Fruit fly (Drosophila melanogaster) whole organism, embryonic: Measurements from ENCODE around the gene stac.

Experiments used
- Abd-B ChIP-seq: fragments of 200-800 bp; sonication (Bioruptor generic); optimal IDR thresholded peaks from 2 replicates; lab custom pipeline; 2018; ENCODE audit warnings: missing biosample characterization, mild to moderate bottlenecking, missing genetic modification characterization, moderate library complexity
- Asciz ChIP-seq: fragments of 200-800 bp; sonication (Bioruptor generic); optimal IDR thresholded peaks from 2 replicates; lab custom pipeline; 2017; ENCODE audit warnings: missing biosample characterization, mild to moderate bottlenecking, missing genetic modification characterization, missing genetic modification reagents
- C15 ChIP-seq: fragments of 200-800 bp; sonication (Bioruptor generic); IDR thresholded peaks from 3 replicates; pipeline ENCODE4 v1.3.6; 2022; ENCODE audit warnings: missing biosample characterization, missing genetic modification characterization
- CG10431 ChIP-seq: fragments of 200-800 bp; sonication (Bioruptor generic); optimal IDR thresholded peaks from 3 replicates; lab custom pipeline; 2018; ENCODE audit warnings: missing biosample characterization, mild to moderate bottlenecking, missing genetic modification characterization
- CG10462 ChIP-seq: fragments of 200-800 bp; sonication (Bioruptor generic); optimal IDR thresholded peaks from 2 replicates; lab custom pipeline; 2016; ENCODE audit warnings: missing biosample characterization, missing genetic modification characterization
- CG11398 ChIP-seq: fragments of 200-800 bp; sonication (Bioruptor generic); optimal IDR thresholded peaks from 2 replicates; lab custom pipeline; 2016; ENCODE audit warnings: missing biosample characterization, missing genetic modification characterization
- CG13894 ChIP-seq: fragments of 200-800 bp; sonication (Bioruptor generic); optimal IDR thresholded peaks from 3 replicates; lab custom pipeline; 2018; ENCODE audit warnings: missing biosample characterization, mild to moderate bottlenecking, missing genetic modification characterization, moderate library complexity
- CG15601 ChIP-seq: fragments of 200-800 bp; sonication (Bioruptor generic); optimal IDR thresholded peaks from 3 replicates; lab custom pipeline; 2019; ENCODE audit warnings: missing biosample characterization, mild to moderate bottlenecking, missing genetic modification characterization, moderate library complexity
- CG16779 ChIP-seq: fragments of 200-800 bp; sonication (Bioruptor generic); IDR thresholded peaks from 2 replicates; pipeline ENCODE4 v1.3.6; 2022; ENCODE audit warnings: missing biosample characterization, missing genetic modification characterization
- CG2712 ChIP-seq: fragments of 200-800 bp; optimal IDR thresholded peaks from 3 replicates; lab custom pipeline; 2019; ENCODE audit warnings: missing biosample characterization, mild to moderate bottlenecking, missing genetic modification characterization, moderate library complexity
- CG32772 ChIP-seq: fragments of 200-800 bp; sonication (Bioruptor generic); IDR thresholded peaks from 2 replicates; pipeline ENCODE4 v1.3.6; 2022; ENCODE audit warnings: missing biosample characterization, missing genetic modification characterization
- CG5180 ChIP-seq: fragments of 200-800 bp; sonication (Bioruptor generic); optimal IDR thresholded peaks from 3 replicates; lab custom pipeline; 2017; ENCODE audit warnings: missing biosample characterization, missing genetic modification characterization, mild to moderate bottlenecking, moderate library complexity, missing genetic modification reagents
- CG6254 ChIP-seq: fragments of 200-800 bp; sonication (Bioruptor generic); optimal IDR thresholded peaks from 3 replicates; lab custom pipeline; 2017; ENCODE audit warnings: mild to moderate bottlenecking, missing biosample characterization, missing genetic modification reagents, missing genetic modification characterization
- CG6272 ChIP-seq: fragments of 200-800 bp; sonication (Bioruptor generic); IDR thresholded peaks from 2 replicates; pipeline ENCODE4 v1.3.6; 2022; ENCODE audit warnings: missing biosample characterization, missing genetic modification characterization
- CG6654 ChIP-seq: fragments of 200-800 bp; sonication (Bioruptor generic); optimal IDR thresholded peaks from 2 replicates; lab custom pipeline; 2017; ENCODE audit warnings: missing biosample characterization, mild to moderate bottlenecking, missing genetic modification characterization
- Dad ChIP-seq: fragments of 200-800 bp; sonication (Bioruptor generic); optimal IDR thresholded peaks from 3 replicates; lab custom pipeline; 2016; ENCODE audit warnings: missing biosample characterization, missing genetic modification characterization
- Dp ChIP-seq: fragments of 200-800 bp; sonication (Bioruptor generic); optimal IDR thresholded peaks from 2 replicates; lab custom pipeline; 2018; ENCODE audit warnings: missing biosample characterization, mild to moderate bottlenecking, missing genetic modification characterization, moderate library complexity
- HmgD ChIP-seq: fragments of 200-800 bp; sonication (Bioruptor generic); optimal IDR thresholded peaks from 3 replicates; lab custom pipeline; 2016; ENCODE audit warnings: missing biosample characterization, missing genetic modification characterization
- Hmr ChIP-seq: fragments of 200-800 bp; sonication (Bioruptor generic); optimal IDR thresholded peaks from 3 replicates; lab custom pipeline; 2017; ENCODE audit warnings: mild to moderate bottlenecking, missing biosample characterization, missing genetic modification reagents, missing genetic modification characterization
- MBD-R2 ChIP-seq: fragments of 200-800 bp; sonication (Bioruptor generic); IDR thresholded peaks from 2 replicates; pipeline ENCODE4 v1.3.6; 2022; ENCODE audit warnings: missing biosample characterization, missing genetic modification characterization
- Myb ChIP-seq: fragments of 200-800 bp; sonication (Bioruptor generic); optimal IDR thresholded peaks from 2 replicates; lab custom pipeline; 2016; ENCODE audit warnings: missing biosample characterization, missing genetic modification characterization
- Sry-β ChIP-seq: fragments of 200-800 bp; sonication (Bioruptor generic); optimal IDR thresholded peaks from 2 replicates; lab custom pipeline; 2018; ENCODE audit warnings: missing biosample characterization, mild to moderate bottlenecking, missing genetic modification characterization, moderate library complexity
- abd-A ChIP-seq: fragments of 200-800 bp; sonication (Bioruptor generic); optimal IDR thresholded peaks from 3 replicates; lab custom pipeline; 2019; ENCODE audit warnings: missing biosample characterization, mild to moderate bottlenecking, missing genetic modification characterization, moderate library complexity
- ase ChIP-seq: fragments of 200-800 bp; sonication (Bioruptor generic); IDR thresholded peaks from 3 replicates; pipeline ENCODE4 v1.3.6; 2022; ENCODE audit warnings: missing biosample characterization, missing genetic modification characterization
- cato ChIP-seq: fragments of 200-800 bp; sonication (Bioruptor generic); optimal IDR thresholded peaks from 2 replicates; lab custom pipeline; 2016; ENCODE audit warnings: missing biosample characterization, missing genetic modification characterization, borderline replicate concordance
- corto ChIP-seq: fragments of 200-800 bp; sonication (Bioruptor generic); optimal IDR thresholded peaks from 2 replicates; lab custom pipeline; 2016; ENCODE audit warnings: missing biosample characterization, mild to moderate bottlenecking, missing genetic modification characterization, moderate library complexity
- croc ChIP-seq: fragments of 200-800 bp; sonication (Bioruptor generic); conservative IDR thresholded peaks from 3 replicates; pipeline ENCODE4 v1.3.6; 2022; ENCODE audit warnings: missing biosample characterization, missing genetic modification characterization
- crol ChIP-seq: fragments of 200-800 bp; sonication (Bioruptor generic); IDR thresholded peaks from 2 replicates; pipeline ENCODE4 v1.3.6; 2022; ENCODE audit warnings: missing biosample characterization, missing genetic modification characterization
- crp ChIP-seq, 2 experiments: fragments of 200-800 bp; sonication (Bioruptor generic); optimal IDR thresholded peaks; 2 replicates in 1 of 2; 3 replicates in 1 of 2; lab custom pipeline; 2017; ENCODE audit warnings: missing biosample characterization in 2 of 2, missing genetic modification characterization in 2 of 2, mild to moderate bottlenecking in 1 of 2, moderate library complexity in 1 of 2
- dmrt11E ChIP-seq: fragments of 200-800 bp; sonication (Bioruptor generic); optimal IDR thresholded peaks from 3 replicates; lab custom pipeline; 2018; ENCODE audit warnings: missing biosample characterization, mild to moderate bottlenecking, missing genetic modification characterization, moderate library complexity
- eve ChIP-seq, 2 experiments: fragments of >200 bp; optimal IDR thresholded peaks; 2 replicates each; lab custom pipeline; 2017; ENCODE audit warnings: missing biosample characterization in 2 of 2, missing genetic modification characterization in 2 of 2
- gfzf ChIP-seq: fragments of 200-800 bp; sonication (Bioruptor generic); optimal IDR thresholded peaks from 2 replicates; lab custom pipeline; 2016; ENCODE audit warnings: missing biosample characterization, mild to moderate bottlenecking, missing genetic modification characterization, moderate library complexity
- ind ChIP-seq: fragments of 200-800 bp; sonication (Bioruptor generic); optimal IDR thresholded peaks from 3 replicates; lab custom pipeline; 2016; ENCODE audit warnings: missing biosample characterization, missing genetic modification characterization
- jing ChIP-seq: fragments of 200-800 bp; sonication (Bioruptor generic); optimal IDR thresholded peaks from 2 replicates; lab custom pipeline; 2018; ENCODE audit warnings: missing biosample characterization, mild to moderate bottlenecking, missing genetic modification characterization
- lilli ChIP-seq: fragments of 200-800 bp; sonication (Bioruptor generic); optimal IDR thresholded peaks from 3 replicates; lab custom pipeline; 2016; ENCODE audit warnings: missing biosample characterization, missing genetic modification characterization
- maf-S ChIP-seq: fragments of 200-800 bp; sonication (Bioruptor generic); optimal IDR thresholded peaks from 2 replicates; lab custom pipeline; 2016; ENCODE audit warnings: missing biosample characterization, missing genetic modification characterization
- oc ChIP-seq: fragments of 200-800 bp; sonication (Bioruptor generic); optimal IDR thresholded peaks from 2 replicates; lab custom pipeline; 2018; ENCODE audit warnings: missing biosample characterization, mild to moderate bottlenecking, missing genetic modification characterization, moderate library complexity
- odd ChIP-seq: fragments of 200-800 bp; sonication (Bioruptor generic); optimal IDR thresholded peaks from 2 replicates; lab custom pipeline; 2017; ENCODE audit warnings: missing biosample characterization, mild to moderate bottlenecking, missing genetic modification characterization
- p53 ChIP-seq: fragments of 200-800 bp; sonication (Bioruptor generic); optimal IDR thresholded peaks from 2 replicates; lab custom pipeline; 2016; ENCODE audit warnings: missing biosample characterization, missing genetic modification characterization
- pita ChIP-seq: fragments of 200-800 bp; sonication (Bioruptor generic); optimal IDR thresholded peaks from 2 replicates; lab custom pipeline; 2017; ENCODE audit warnings: missing biosample characterization, mild to moderate bottlenecking, missing genetic modification characterization
- repo ChIP-seq: fragments of 200-800 bp; sonication (Bioruptor generic); optimal IDR thresholded peaks from 2 replicates; lab custom pipeline; 2016; ENCODE audit warnings: missing biosample characterization, missing genetic modification characterization
- row ChIP-seq: fragments of 200-800 bp; sonication (Bioruptor generic); IDR thresholded peaks from 3 replicates; pipeline ENCODE4 v1.3.6; 2022; ENCODE audit warnings: missing biosample characterization, missing genetic modification characterization
- sisA ChIP-seq: fragments of 200-800 bp; sonication (Bioruptor generic); IDR thresholded peaks from 2 replicates; pipeline ENCODE4 v1.3.6; 2022; ENCODE audit warnings: missing biosample characterization, missing genetic modification characterization
- ssp ChIP-seq: fragments of 200-800 bp; sonication (Bioruptor generic); IDR thresholded peaks from 2 replicates; pipeline ENCODE4 v1.3.6; 2022; ENCODE audit warnings: missing biosample characterization, missing genetic modification characterization
- stwl ChIP-seq: fragments of 200-800 bp; sonication (Bioruptor generic); optimal IDR thresholded peaks from 3 replicates; lab custom pipeline; 2018; ENCODE audit warnings: missing biosample characterization, mild to moderate bottlenecking, missing genetic modification characterization, moderate library complexity
- usp ChIP-seq: fragments of >200 bp; optimal IDR thresholded peaks from 2 replicates; lab custom pipeline; 2017; ENCODE audit warnings: missing biosample characterization, missing genetic modification characterization

stac gene

dm6 chr3R:25069569-25069968 is 13.5 kb downstream of the stac start, which contains the start of the genes Stt3B and CG11839 (continued):
- no peak for TF ChIP-seq corto
- peak; percentile 49 for TF ChIP-seq repo (GFP tag; lab: Kevin White, UChicago)
- TF ChIP-seq CG6654 = no peak
- peak; percentile 80 for TF ChIP-seq stwl (tag; lab: Kevin White, UChicago)
- TF ChIP-seq cato (GFP tag; lab: Kevin White, UChicago) = no peak
- TF ChIP-seq Asciz = no peak
- no peak for TF ChIP-seq ssp (GFP tag; lab: Robert Waterston, UW)
- no peak; the same call in 1 of the 3 replicates for TF ChIP-seq croc (GFP tag; lab: Robert Waterston, UW)
- TF ChIP-seq Abd-B (GFP tag; lab: Kevin White, UChicago) = no peak
- no peak for TF ChIP-seq Hmr
- TF ChIP-seq p53 (GFP tag; lab: Kevin White, UChicago) = no peak
- TF ChIP-seq Dad (GFP tag; lab: Kevin White, UChicago) = peak; percentile 72
- TF ChIP-seq CG6272 (GFP tag; lab: Robert Waterston, UW) = no peak
- peak; percentile 85 for TF ChIP-seq CG2712
- no peak for TF ChIP-seq CG16779 (GFP tag; lab: Robert Waterston, UW)
- no peak for TF ChIP-seq jing (GFP tag; lab: Kevin White, UChicago)
- TF ChIP-seq CG32772 = no peak
- peak; percentile 72 for TF ChIP-seq CG15601 (tag; lab: Kevin White, UChicago)
- TF ChIP-seq C15 = no peak
- TF ChIP-seq eve (GFP tag; optimal IDR thresholded peaks at IDR 0.05; lab: Kevin White, UChicago) = no peak
- no peak for TF ChIP-seq CG13894 (tag; lab: Kevin White, UChicago)
- no peak for TF ChIP-seq pita (GFP tag; lab: Kevin White, UChicago)
- peak; percentile 85 for TF ChIP-seq HmgD (GFP tag; lab: Kevin White, UChicago)
- no peak for TF ChIP-seq odd (GFP tag; lab: Kevin White, UChicago)
- TF ChIP-seq CG10431 (GFP tag; lab: Kevin White, UChicago) = peak; percentile 27
- TF ChIP-seq sisA (GFP tag; lab: Robert Waterston, UW) = no peak
- TF ChIP-seq lilli (GFP tag; lab: Kevin White, UChicago) = peak; percentile 90
- TF ChIP-seq CG5180 (GFP tag; lab: Kevin White, UChicago) = no peak
- TF ChIP-seq Sry-β (GFP tag; lab: Kevin White, UChicago) = peak; percentile 31
- peak; percentile 39 for TF ChIP-seq CG10462 (GFP tag; lab: Kevin White, UChicago)
- TF ChIP-seq ind (GFP tag; lab: Kevin White, UChicago) = peak; percentile 81
- TF ChIP-seq CG6254 (GFP tag; lab: Kevin White, UChicago) = no peak
- TF ChIP-seq maf-S = peak; percentile 69
- peak; percentile 73 for TF ChIP-seq Myb (GFP tag; lab: Kevin White, UChicago)
- no peak for TF ChIP-seq usp
- no peak for TF ChIP-seq abd-A (tag; lab: Kevin White, UChicago)
- TF ChIP-seq oc (tag; lab: Kevin White, UChicago) = no peak
- peak; percentile 53 for TF ChIP-seq dmrt11E (tag; lab: Kevin White, UChicago)
- TF ChIP-seq Dp (GFP tag; lab: Kevin White, UChicago) = peak; percentile 44
- no peak; the same call in 2 of the 3 replicates for TF ChIP-seq ase
- no peak for TF ChIP-seq crol (GFP tag; lab: Robert Waterston, UW)

- TF ChIP-seq crp (GFP tag; optimal IDR thresholded peaks at IDR 0.05; lab: Kevin White, UChicago) (peak in 1 of 2 experiments; percentile 74), CG11398 (GFP tag; lab: Kevin White, UChicago) (no peak), MBD-R2 (0 out of 2 replicates have a peak, but pooled peaks have one; percentile 8), gfzf (GFP tag; lab: Kevin White, UChicago) (peak; percentile 59), row (GFP tag; lab: Robert Waterston, UW) (0 out of 3 replicates have a peak, but pooled peaks have one; percentile 29)
These were observed 14.8 kb downstream of the stac start, which contains the start of gene CG11836 for dm6 chr3R:25070871-25071270. Gene CG11836, plus strand, starts transcription at chr3R:25071126.
